Worm (Caenorhabditis elegans) whole organism, early embryonic: ENCODE results near the gene C47E12.12.

Experiments
- aly-1 ChIP-seq: sonication (generic microtip); optimal IDR thresholded peaks from 2 replicates; lab custom pipeline; 2016; ENCODE audit warnings: missing genetic modification characterization, missing compliant biosample characterization
- flt-1 ChIP-seq: fragments of 200-800 bp; sonication (Bioruptor generic); IDR thresholded peaks from 2 replicates; pipeline ENCODE4 v1.3.6; 2022; ENCODE audit warnings: missing genetic modification characterization, missing compliant biosample characterization

DNA sequence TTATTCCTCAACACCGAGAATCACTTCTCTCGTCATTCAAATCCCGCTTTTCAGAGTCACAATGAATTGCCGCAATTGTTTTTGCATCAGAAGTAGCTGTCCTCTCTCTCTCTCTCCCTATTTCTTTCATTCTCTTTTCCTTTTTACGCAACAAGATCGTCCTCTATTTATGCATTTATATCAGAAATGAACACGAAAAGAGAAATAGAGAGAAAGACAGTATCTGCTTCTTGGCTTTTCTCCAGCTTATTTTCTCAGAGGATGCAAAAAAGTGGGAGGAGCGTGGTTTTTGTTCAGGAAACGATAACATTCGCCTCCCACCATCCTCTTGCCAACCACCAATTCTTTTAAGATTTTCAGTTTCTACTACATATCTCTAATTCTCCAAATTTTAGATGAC lies 10.4 kb upstream of the C47E12.12 start, which contains the start of gene mam-2:
- TF ChIP-seq aly-1 (no peak), flt-1 (GFP tag; lab: Robert Waterston, UW) (no peak)
